Fruit fly (Drosophila melanogaster): ENCODE data around the gene CG33093.

dm6 chr3R:22573590-22573989 lies 41.9 kb upstream of the CG33093 start:
- TF ChIP-seq psq (optimal IDR thresholded peaks at IDR 0.05) (no peak), CG8478 (optimal IDR thresholded peaks at IDR 0.05) (no peak), EcR (GFP tag; optimal IDR thresholded peaks at IDR 0.05) (no peak), pan (optimal IDR thresholded peaks at IDR 0.05) (no peak), Dll (optimal IDR thresholded peaks at IDR 0.05) (no peak)

All from whole organism.